Worm (Caenorhabditis elegans) whole organism, young adult: ENCODE results near the gene F20B6.9.
"Not testable (repeated sequence)": the region's sequence is repeated elsewhere in the genome, so short reads cannot be mapped to it uniquely, and the experiment has no call there.

Experiments
- B0336.3 ChIP-seq: fragments of 200-800 bp; sonication (Bioruptor generic); IDR thresholded peaks from 2 replicates; pipeline ENCODE4 v1.3.6; 2022; ENCODE audit warnings: missing genetic modification characterization, missing compliant biosample characterization
- F22D6.2 ChIP-seq: sonication (generic microtip); optimal IDR thresholded peaks from 2 replicates; lab custom pipeline; 2016; ENCODE audit warnings: mild to moderate bottlenecking, missing genetic modification characterization, missing compliant biosample characterization
- F52B5.7 ChIP-seq: sonication (generic microtip); optimal IDR thresholded peaks from 2 replicates; lab custom pipeline; 2016; ENCODE audit warnings: mild to moderate bottlenecking, missing genetic modification characterization, missing compliant biosample characterization
- Y67H2A.10 ChIP-seq: fragments of 200-800 bp; sonication (Bioruptor generic); conservative IDR thresholded peaks from 2 replicates; pipeline ENCODE4 v1.3.6; 2022; ENCODE audit warnings: missing genetic modification reagents, missing genetic modification characterization, missing compliant biosample characterization
- ceh-79 ChIP-seq: sonication (generic microtip); optimal IDR thresholded peaks from 2 replicates; lab custom pipeline; 2017; ENCODE audit warnings: mild to moderate bottlenecking, missing genetic modification characterization, missing compliant biosample characterization
- lin-40 ChIP-seq: sonication (generic microtip); optimal IDR thresholded peaks from 2 replicates; lab custom pipeline; 2016; ENCODE audit warnings: missing genetic modification characterization, mild to moderate bottlenecking, missing compliant biosample characterization, missing genotype, missing genetic modification reagents
- mel-28 ChIP-seq: sonication (generic microtip); optimal IDR thresholded peaks from 2 replicates; lab custom pipeline; 2016; ENCODE audit warnings: borderline replicate concordance, mild to moderate bottlenecking, missing genetic modification characterization, missing compliant biosample characterization
- snpc-1.1 ChIP-seq: sonication (generic microtip); optimal IDR thresholded peaks from 2 replicates; lab custom pipeline; 2017; ENCODE audit warnings: missing genetic modification characterization, mild to moderate bottlenecking, missing compliant biosample characterization, antibody characterized with exemption, moderate library complexity, missing genotype, missing genetic modification reagents; ENCODE audit not compliant: insufficient read depth
- unc-62 ChIP-seq: fragments of 150-350 bp; optimal IDR thresholded peaks from 2 replicates; lab custom pipeline; 2014; ENCODE audit warnings: missing biosample characterization, missing genetic modification reagents, missing genetic modification characterization

DNA sequence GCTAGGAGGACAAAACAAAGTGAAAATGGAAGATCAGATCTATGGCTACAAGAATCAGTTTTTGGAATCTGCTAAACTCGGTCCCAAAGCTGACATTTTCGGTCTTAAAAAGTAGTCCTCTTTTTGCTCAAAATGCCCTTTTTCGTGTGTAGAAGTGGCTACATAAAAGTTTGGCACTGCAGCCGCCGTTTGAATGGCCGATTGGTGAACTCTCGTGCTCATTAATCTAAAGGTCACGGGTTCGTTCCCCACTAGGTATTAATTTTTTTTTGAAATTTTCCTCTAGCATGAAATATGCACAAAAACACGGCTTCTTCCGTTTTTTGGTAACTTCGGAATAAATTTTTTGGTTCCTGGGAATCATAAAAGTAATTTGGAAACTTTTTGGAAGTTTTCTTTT is 2.5 kb downstream of the F20B6.9 start:
- TF ChIP-seq mel-28; F52B5.7 (tag; lab: Kevin White, UChicago); B0336.3; F22D6.2 (tag; lab: Kevin White, UChicago); snpc-1.1 (tag; lab: Kevin White, UChicago); Y67H2A.10 (GFP tag; lab: Robert Waterston, UW); lin-40 (tag; lab: Kevin White, UChicago); ceh-79 (tag; lab: Kevin White, UChicago); unc-62 (GFP tag; lab: Kevin White, UChicago): not testable (repeated sequence)
